Fruit fly (Drosophila melanogaster) Kc167 (cell line): ENCODE measurements around the gene CG14453.
"Not testable (repeated sequence)": the region's sequence is repeated elsewhere in the genome, so short reads cannot be mapped to it uniquely, and the experiment has no call there.

ENCODE experiments used
- Myc ChIP-seq: fragments of >200 bp; optimal IDR thresholded peaks from 2 replicates; lab custom pipeline; 2017; ENCODE audit warnings: missing external identifiers
- Sin3A ChIP-seq: fragments of >200 bp; optimal IDR thresholded peaks from 2 replicates; lab custom pipeline; 2018; ENCODE audit warnings: missing external identifiers
- h ChIP-seq: fragments of >200 bp; optimal IDR thresholded peaks from 3 replicates; lab custom pipeline; 2018; ENCODE audit warnings: missing external identifiers
- insv ChIP-seq: fragments of >200 bp; optimal IDR thresholded peaks from 3 replicates; lab custom pipeline; 2018; ENCODE audit warnings: missing external identifiers
- psq ChIP-seq: fragments of >200 bp; optimal IDR thresholded peaks from 2 replicates; lab custom pipeline; 2017; ENCODE audit warnings: missing external identifiers
- ttk ChIP-seq: sonication (Bioruptor generic); optimal IDR thresholded peaks from 2 replicates; lab custom pipeline; 2017; ENCODE audit warnings: missing external identifiers

Gene CG14453

dm6 chr3L:22692428-22692827 is 1.5 kb upstream of the CG14453 start, which contains the start of gene CG14454:
Gene CG14454 (minus strand): TSS chr3L:22692528.
- not testable (repeated sequence) for TF ChIP-seq Myc; Sin3A; ttk (lab: Kevin White, UChicago)

- no peak for TF ChIP-seq Sin3A
- no peak for TF ChIP-seq insv (lab: Kevin White, UChicago)
- no peak for TF ChIP-seq ttk (lab: Kevin White, UChicago)
- no peak for TF ChIP-seq h
- no peak for TF ChIP-seq psq
- no peak for TF ChIP-seq Myc
Measured at dm6 chr3L:22695653-22696052, 1.8 kb downstream of the CG14453 start, which contains the start of gene CG14452. Gene CG14452 (plus strand): TSS chr3L:22695953.

- not testable (repeated sequence) for TF ChIP-seq insv (lab: Kevin White, UChicago); Sin3A; Myc
Measured at dm6 chr3L:22696930-22697329, 3.0 kb downstream of the CG14453 start, which contains the start of gene CG32453. Gene CG32453 (plus strand): TSS chr3L:22697230.

dm6 chr3L:22699133-22699532 is 5.2 kb downstream of the CG14453 start, which contains the start of gene CG45116:
Gene CG45116 (plus strand): TSS chr3L:22699433.
- TF ChIP-seq Sin3A (no peak), h (no peak), ttk (lab: Kevin White, UChicago) (no peak), Myc (no peak), insv (lab: Kevin White, UChicago) (no peak)

dm6 chr3L:22711855-22712254 is 18.0 kb downstream of the CG14453 start, which contains the start of gene CG11370:
Gene CG11370 (plus strand): TSS chr3L:22712155.
- no peak for TF ChIP-seq Sin3A
- TF ChIP-seq Myc = no peak
- TF ChIP-seq ttk (lab: Kevin White, UChicago) = no peak

- TF ChIP-seq Sin3A (no peak), Myc (no peak), ttk (lab: Kevin White, UChicago) (no peak), psq (no peak)
Measured at dm6 chr3L:22713605-22714004, 19.7 kb downstream of the CG14453 start.

- TF ChIP-seq psq (peak; percentile 77), h (no peak)
Measured at dm6 chr3L:22717137-22717767, 23.4 kb downstream of the CG14453 start, which contains the start of the genes ArfGAP3 and CG32452. Gene ArfGAP3 (minus strand): TSS chr3L:22717577. Gene CG32452 (plus strand): TSS chr3L:22717728.

dm6 chr3L:22720694-22721270 is 26.9 kb downstream of the CG14453 start, which contains the start of gene mael:
Gene mael (plus strand): TSS chr3L:22721203.
- not testable (repeated sequence) for TF ChIP-seq Myc; ttk (lab: Kevin White, UChicago); h

dm6 chr3L:22721991-22722390 is 28.1 kb downstream of the CG14453 start, which contains the start of gene CG14451:
Gene CG14451 (minus strand): TSS chr3L:22722091.
- TF ChIP-seq psq (no peak), Sin3A (no peak), Myc (no peak), insv (lab: Kevin White, UChicago) (no peak)

dm6 chr3L:22724046-22724771 is 30.3 kb downstream of the CG14453 start:
- TF ChIP-seq insv (lab: Kevin White, UChicago) = no peak
- no peak for TF ChIP-seq ttk (lab: Kevin White, UChicago)
- no peak for TF ChIP-seq psq
- TF ChIP-seq Sin3A = no peak
- TF ChIP-seq Myc = no peak
- no peak for TF ChIP-seq h

- no peak for TF ChIP-seq insv (lab: Kevin White, UChicago)
- TF ChIP-seq ttk (lab: Kevin White, UChicago) = no peak
- TF ChIP-seq psq = no peak
Measured at dm6 chr3L:22727739-22728335, 34.0 kb downstream of the CG14453 start, which contains the start of the genes CG14450 and CG11367. Gene CG14450 (minus strand): TSS chr3L:22727789. Gene CG11367 (plus strand): TSS chr3L:22728111.

dm6 chr3L:22729466-22729865 is 35.6 kb downstream of the CG14453 start, which contains the start of gene CG32454:
Gene CG32454 (plus strand): TSS chr3L:22729766.
- TF ChIP-seq h = no peak
- no peak for TF ChIP-seq Myc
- no peak for TF ChIP-seq Sin3A
- TF ChIP-seq insv (lab: Kevin White, UChicago) = no peak
- no peak for TF ChIP-seq ttk (lab: Kevin White, UChicago)
- TF ChIP-seq psq = no peak

- TF ChIP-seq insv (lab: Kevin White, UChicago) = no peak
- TF ChIP-seq Sin3A = no peak
- no peak for TF ChIP-seq psq
- no peak for TF ChIP-seq ttk (lab: Kevin White, UChicago)
- TF ChIP-seq h = no peak
- no peak for TF ChIP-seq Myc
Measured at dm6 chr3L:22731393-22731792, 37.5 kb downstream of the CG14453 start.
